Worm (Caenorhabditis elegans): ENCODE measurements around the gene rpn-2.

ce11 chrIII:6215943-6216342 lies 17.0 kb downstream of the rpn-2 start:
- TF ChIP-seq him-1 (tag; optimal IDR thresholded peaks at IDR 0.05) (no peak), dao-5 (tag; optimal IDR thresholded peaks at IDR 0.05) (no peak)
